Worm (Caenorhabditis elegans) whole organism, late embryonic: Measurements from ENCODE around the gene F20D1.3.

Experiments
- fkh-10 ChIP-seq: fragments of 150-350 bp; optimal IDR thresholded peaks from 2 replicates; lab custom pipeline; 2014; ENCODE audit warnings: missing biosample characterization, missing genetic modification reagents, missing genetic modification characterization
- lim-6 ChIP-seq: sonication (generic microtip); optimal IDR thresholded peaks from 2 replicates; lab custom pipeline; 2016; ENCODE audit warnings: missing genetic modification characterization, missing compliant biosample characterization
- lin-11 ChIP-seq: fragments of 200-800 bp; sonication (Bioruptor generic); optimal IDR thresholded peaks from 2 replicates; lab custom pipeline; 2018; ENCODE audit warnings: mild to moderate bottlenecking, missing genetic modification characterization, missing compliant biosample characterization
- nhr-11 ChIP-seq: fragments of 150-350 bp; optimal IDR thresholded peaks from 2 replicates; lab custom pipeline; 2014; ENCODE audit warnings: missing biosample characterization, missing genetic modification characterization
- pha-4 ChIP-seq: fragments of 150-350 bp; optimal IDR thresholded peaks from 2 replicates; lab custom pipeline; 2018; ENCODE audit warnings: missing biosample characterization, missing genetic modification reagents, missing genetic modification characterization
- unc-55 ChIP-seq: sonication (generic microtip); optimal IDR thresholded peaks from 2 replicates; lab custom pipeline; 2017; ENCODE audit warnings: missing biosample characterization, missing genetic modification reagents, missing genetic modification characterization

DNA sequence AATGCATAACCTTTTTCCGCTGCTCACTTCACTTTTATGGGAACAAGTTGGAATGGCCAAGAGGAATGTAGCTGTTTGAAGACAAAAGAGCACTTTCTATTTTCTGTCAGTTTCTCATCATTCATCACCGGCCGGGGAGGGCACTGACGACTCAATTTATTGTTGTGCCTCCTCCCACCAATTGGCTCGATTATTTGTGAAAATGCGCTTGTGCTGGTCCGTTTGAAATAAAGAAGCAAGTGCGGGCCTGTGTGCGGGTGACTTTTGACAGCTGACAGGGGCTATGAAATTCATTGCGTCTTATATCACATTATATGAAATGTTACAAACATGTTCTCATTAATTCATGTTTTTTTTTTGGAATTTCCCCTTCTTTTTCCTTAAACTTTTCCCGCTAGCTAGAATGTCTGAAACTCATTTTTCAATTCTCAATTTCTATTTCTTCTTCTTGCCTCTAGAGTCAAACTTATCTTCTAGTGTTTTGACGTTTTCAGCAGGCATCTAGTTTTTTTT, 38.1 kb downstream of the F20D1.3 start:
- TF ChIP-seq lim-6 (tag; lab: Kevin White, UChicago), result no peak
- TF ChIP-seq nhr-11 (tag; lab: Kevin White, UChicago), result no peak
- no peak for TF ChIP-seq pha-4
- TF ChIP-seq fkh-10 (GFP tag; lab: Kevin White, UChicago), result no peak
- peak; percentile 94 for TF ChIP-seq unc-55 (GFP tag; lab: Kevin White, UChicago)
- TF ChIP-seq lin-11 (tag; lab: Kevin White, UChicago), result no peak
